Fruit fly (Drosophila melanogaster): Measurements from ENCODE around the gene Irk1.

Irk1 gene

dm6 chr3R:23164134-23164533 lies 4.0 kb upstream of the Irk1 start:
- no peak for TF ChIP-seq CG17801 (GFP tag; optimal IDR thresholded peaks at IDR 0.05; ENCODE audit: partially characterized antibody)

DNA sequence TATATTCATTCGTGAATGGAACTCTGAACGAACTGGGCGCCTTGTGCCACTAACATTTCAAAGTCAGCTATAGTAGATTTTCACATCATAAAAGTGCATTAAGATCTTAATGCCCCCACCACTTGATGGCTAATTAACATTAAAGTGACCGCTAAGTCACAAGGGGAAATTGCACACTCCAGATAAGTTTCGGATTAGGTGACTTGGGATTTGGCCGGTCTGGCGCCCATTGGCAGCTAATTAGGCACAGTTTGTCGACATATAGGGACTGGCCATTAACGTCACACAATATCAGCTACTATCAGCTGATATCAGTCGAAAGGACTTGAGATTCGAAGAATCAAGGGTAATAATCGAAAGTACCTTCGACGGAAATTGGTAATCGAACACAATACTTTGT lies 3.5 kb upstream of the Irk1 start:
- TF ChIP-seq CG17801 (GFP tag; optimal IDR thresholded peaks at IDR 0.05; ENCODE audit: partially characterized antibody): no peak

DNA sequence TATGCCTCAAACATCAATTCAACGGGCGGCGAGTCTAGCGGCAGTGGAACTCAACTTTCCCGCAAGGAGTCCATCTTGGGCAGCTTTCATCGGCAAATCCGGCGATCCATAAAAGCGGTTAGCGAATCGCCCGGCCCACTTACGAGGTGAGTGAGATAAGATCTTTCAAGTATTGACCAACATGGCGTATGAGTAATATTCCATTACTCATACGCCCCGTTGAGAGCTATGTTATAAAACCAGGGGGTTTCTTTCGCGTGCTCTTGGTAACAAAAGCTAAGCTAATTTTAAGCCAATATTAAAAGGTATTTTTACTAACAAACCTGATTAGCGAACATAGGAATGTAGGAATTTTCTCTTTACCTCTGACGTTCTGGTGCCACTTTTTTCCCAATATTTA lies 2.2 kb downstream of the Irk1 start:
- TF ChIP-seq CG17801 (GFP tag; optimal IDR thresholded peaks at IDR 0.05; ENCODE audit: partially characterized antibody): no peak

DNA sequence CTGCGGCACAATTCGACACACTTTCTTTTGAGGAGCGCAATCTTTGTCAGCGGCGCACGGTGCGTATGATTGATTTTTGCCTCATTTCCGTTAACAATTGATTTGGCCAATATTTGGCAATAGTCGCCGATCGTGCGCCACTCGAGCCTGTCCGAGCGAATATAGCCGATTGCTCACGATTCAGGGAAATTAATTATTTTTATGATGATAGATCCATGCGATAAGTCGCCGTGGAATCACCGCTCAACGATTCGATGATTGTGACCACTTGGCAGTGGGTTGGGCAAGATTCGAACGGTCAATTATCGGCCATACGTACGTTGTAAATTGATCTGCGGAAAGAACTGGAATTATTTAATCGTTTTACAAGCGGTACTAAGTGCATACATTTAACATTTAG lies 3.8 kb downstream of the Irk1 start:
- no peak for TF ChIP-seq CG17801 (GFP tag; optimal IDR thresholded peaks at IDR 0.05; ENCODE audit: partially characterized antibody)

dm6 chr3R:23173393-23173981 lies 5.4 kb downstream of the Irk1 start, which contains the start of gene CG46310:
Gene CG46310, plus strand, starts transcription at chr3R:23173873.
- TF ChIP-seq CG17801 (GFP tag; optimal IDR thresholded peaks at IDR 0.05; ENCODE audit: partially characterized antibody): peak; percentile 56

dm6 chr3R:23174739-23175138 lies 6.6 kb downstream of the Irk1 start:
- no peak for TF ChIP-seq CG17801 (GFP tag; optimal IDR thresholded peaks at IDR 0.05; ENCODE audit: partially characterized antibody)

dm6 chr3R:23175376-23175775 lies 7.3 kb downstream of the Irk1 start:
- no peak for TF ChIP-seq CG17801 (GFP tag; optimal IDR thresholded peaks at IDR 0.05; ENCODE audit: partially characterized antibody)

dm6 chr3R:23176445-23177087 lies 8.4 kb downstream of the Irk1 start:
- TF ChIP-seq CG17801 (GFP tag; optimal IDR thresholded peaks at IDR 0.05; ENCODE audit: partially characterized antibody): no peak

dm6 chr3R:23177457-23177856 lies 9.3 kb downstream of the Irk1 start:
- TF ChIP-seq CG17801 (GFP tag; optimal IDR thresholded peaks at IDR 0.05; ENCODE audit: partially characterized antibody): no peak

dm6 chr3R:23178052-23178591 lies 10.0 kb downstream of the Irk1 start:
- no peak for TF ChIP-seq CG17801 (GFP tag; optimal IDR thresholded peaks at IDR 0.05; ENCODE audit: partially characterized antibody)

dm6 chr3R:23179336-23179735 lies 11.2 kb downstream of the Irk1 start:
- no peak for TF ChIP-seq CG17801 (GFP tag; optimal IDR thresholded peaks at IDR 0.05; ENCODE audit: partially characterized antibody)

dm6 chr3R:23180980-23181630 lies 13.0 kb downstream of the Irk1 start:
- TF ChIP-seq CG17801 (GFP tag; optimal IDR thresholded peaks at IDR 0.05; ENCODE audit: partially characterized antibody): no peak

DNA sequence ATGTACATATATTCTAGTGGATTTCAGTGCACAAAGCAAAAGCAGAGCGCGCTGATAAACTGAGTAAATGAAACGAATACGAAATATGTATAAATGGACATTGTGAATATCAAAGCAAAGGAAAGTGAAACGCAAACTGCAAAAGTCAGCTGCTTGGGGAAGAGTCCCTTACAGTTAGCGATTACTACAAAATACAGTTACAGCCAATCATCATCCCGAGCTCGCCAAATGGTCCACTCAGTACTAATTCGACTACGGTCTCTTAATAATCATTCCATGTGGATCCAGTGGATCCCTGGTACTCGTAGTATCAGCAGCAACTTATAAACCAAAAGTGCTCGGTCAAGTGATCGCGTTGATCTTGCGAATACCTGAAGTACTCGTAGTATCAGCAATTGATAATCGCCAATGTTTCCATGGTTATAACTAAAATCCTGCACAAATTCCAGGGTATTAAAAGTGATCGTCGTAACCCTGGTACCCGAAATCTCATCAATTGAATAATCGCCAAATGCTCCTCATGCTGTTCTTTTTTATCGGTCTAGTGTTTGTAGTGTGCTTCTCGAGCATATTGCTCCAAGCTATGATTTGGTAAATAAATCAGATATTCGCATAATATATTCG lies 13.7 kb downstream of the Irk1 start:
- TF ChIP-seq CG17801 (GFP tag; optimal IDR thresholded peaks at IDR 0.05; ENCODE audit: partially characterized antibody): no peak

dm6 chr3R:23189143-23189957 lies 21.2 kb downstream of the Irk1 start:
- no peak for TF ChIP-seq CG17801 (GFP tag; optimal IDR thresholded peaks at IDR 0.05; ENCODE audit: partially characterized antibody)

All from ovary, adult (tissue).